Worm (Caenorhabditis elegans): ENCODE results near the gene C40C9.3.

- TF ChIP-seq nhr-11 (tag; optimal IDR thresholded peaks at IDR 0.05) (no peak), pha-4 (GFP tag; IDR thresholded peaks at IDR 0.05) (no peak), pha-4 (tag; optimal IDR thresholded peaks at IDR 0.05) (no peak), skn-1 (tag; optimal IDR thresholded peaks at IDR 0.05) (no peak), daf-8 (GFP tag; IDR thresholded peaks at IDR 0.05) (no peak), arid-1 (GFP tag; conservative IDR thresholded peaks at IDR 0.05) (no peak), dmd-6 (GFP tag; IDR thresholded peaks at IDR 0.05) (no peak), T20F7.1 (GFP tag; optimal IDR thresholded peaks at IDR 0.05) (no peak), ZK337.2 (GFP tag; IDR thresholded peaks at IDR 0.05) (no peak), snpc-4 (tag; optimal IDR thresholded peaks at IDR 0.05) (no peak), T26A8.4 (GFP tag; IDR thresholded peaks at IDR 0.05) (no peak), dpl-1 (GFP tag; optimal IDR thresholded peaks at IDR 0.05) (no peak)
These were observed 37.4 kb upstream of the C40C9.3 start for ce11 chrX:13610040-13610439.

Data from whole organism, L4 larva.